Worm (Caenorhabditis elegans) whole organism, young adult: Measurements from ENCODE around the gene R10E11.5.

Experiments used
- B0336.3 ChIP-seq: fragments of 200-800 bp; sonication (Bioruptor generic); IDR thresholded peaks from 2 replicates; pipeline ENCODE4 v1.3.6; 2022; ENCODE audit warnings: missing genetic modification characterization, missing compliant biosample characterization
- F23B12.7 ChIP-seq: sonication (generic microtip); optimal IDR thresholded peaks from 2 replicates; lab custom pipeline; 2017; ENCODE audit warnings: missing genetic modification characterization, mild to moderate bottlenecking, missing compliant biosample characterization, antibody characterized with exemption, moderate library complexity; ENCODE audit not compliant: insufficient read depth
- F33H1.4 ChIP-seq: fragments of 200-800 bp; sonication (Bioruptor generic); IDR thresholded peaks from 2 replicates; pipeline ENCODE4 v1.3.6; 2022; ENCODE audit warnings: missing genetic modification reagents, missing genetic modification characterization, missing compliant biosample characterization
- F39B2.1 ChIP-seq: fragments of 200-800 bp; sonication (Bioruptor generic); IDR thresholded peaks from 2 replicates; pipeline ENCODE4 v1.3.6; 2022; ENCODE audit warnings: missing genetic modification reagents, missing genetic modification characterization, missing compliant biosample characterization
- F57A8.1 ChIP-seq: fragments of 200-800 bp; sonication (Bioruptor generic); optimal IDR thresholded peaks from 2 replicates; lab custom pipeline; 2018; ENCODE audit warnings: mild to moderate bottlenecking, missing genetic modification characterization, moderate library complexity, missing compliant biosample characterization
- F57C9.4 ChIP-seq: sonication (generic microtip); optimal IDR thresholded peaks from 2 replicates; lab custom pipeline; 2017; ENCODE audit warnings: mild to moderate bottlenecking, missing genetic modification characterization, missing compliant biosample characterization
- Y53F4B.3 ChIP-seq: fragments of 200-800 bp; sonication (Bioruptor generic); IDR thresholded peaks from 2 replicates; pipeline ENCODE4 v1.3.6; 2022; ENCODE audit warnings: missing genetic modification reagents, missing genetic modification characterization, missing compliant biosample characterization
- Y79H2A.3 ChIP-seq: fragments of 200-800 bp; sonication (Bioruptor generic); conservative IDR thresholded peaks from 2 replicates; pipeline ENCODE4 v1.3.6; 2022; ENCODE audit warnings: missing genetic modification reagents, missing genetic modification characterization, missing compliant biosample characterization
- ama-1 ChIP-seq, 3 experiments: fragments of 150-350 bp in 1 of 3; sonication (generic microtip) in 2 of 3; optimal IDR thresholded peaks; 2 replicates each; lab custom pipeline; 2014 to 2018; ENCODE audit warnings: missing biosample characterization in 2 of 3, missing genetic modification characterization in 2 of 3, missing genetic modification reagents in 2 of 3
- aptf-3 ChIP-seq: fragments of 200-800 bp; sonication (Bioruptor generic); IDR thresholded peaks from 2 replicates; pipeline ENCODE4 v1.3.6; 2022; ENCODE audit warnings: missing genetic modification characterization, missing compliant biosample characterization
- attf-5 ChIP-seq: fragments of 200-800 bp; sonication (Bioruptor generic); optimal IDR thresholded peaks from 2 replicates; lab custom pipeline; 2018; ENCODE audit warnings: mild to moderate bottlenecking, missing genetic modification characterization, missing compliant biosample characterization
- ccch-3 ChIP-seq: fragments of 200-800 bp; sonication (Bioruptor generic); optimal IDR thresholded peaks from 2 replicates; lab custom pipeline; 2018; ENCODE audit warnings: mild to moderate bottlenecking, missing genetic modification characterization, missing compliant biosample characterization
- ceh-100 ChIP-seq: fragments of 200-800 bp; sonication (Bioruptor generic); IDR thresholded peaks from 2 replicates; pipeline ENCODE4 v1.3.6; 2022; ENCODE audit warnings: missing genetic modification reagents, missing genetic modification characterization, missing compliant biosample characterization
- ceh-91 ChIP-seq: fragments of 200-800 bp; sonication (Bioruptor generic); IDR thresholded peaks from 2 replicates; pipeline ENCODE4 v1.3.6; 2022; ENCODE audit warnings: missing genetic modification reagents, missing genetic modification characterization, missing compliant biosample characterization
- chd-7 ChIP-seq: sonication (generic microtip); optimal IDR thresholded peaks from 2 replicates; lab custom pipeline; 2016; ENCODE audit warnings: mild to moderate bottlenecking, missing genetic modification characterization, moderate library complexity, missing compliant biosample characterization
- dox-1 ChIP-seq: fragments of 200-800 bp; sonication (Bioruptor generic); IDR thresholded peaks from 2 replicates; pipeline ENCODE4 v1.3.6; 2022; ENCODE audit warnings: missing genetic modification reagents, missing genetic modification characterization, missing compliant biosample characterization
- fkh-3 ChIP-seq: sonication (generic microtip); optimal IDR thresholded peaks from 2 replicates; lab custom pipeline; 2016; ENCODE audit warnings: mild to moderate bottlenecking, missing genetic modification characterization, missing compliant biosample characterization
- hrde-1 ChIP-seq: sonication (generic microtip); optimal IDR thresholded peaks from 2 replicates; lab custom pipeline; 2016; ENCODE audit warnings: missing genetic modification characterization, mild to moderate bottlenecking, missing compliant biosample characterization, moderate library complexity, missing genotype, missing genetic modification reagents, borderline replicate concordance
- lag-1 ChIP-seq: fragments of 200-800 bp; sonication (Bioruptor generic); IDR thresholded peaks from 2 replicates; pipeline ENCODE4 v1.3.6; 2022; ENCODE audit warnings: missing genetic modification reagents, missing genetic modification characterization, missing compliant biosample characterization
- let-607 ChIP-seq, 2 experiments: fragments of 200-800 bp in 1 of 2; sonication (Bioruptor generic) in 1 of 2; sonication (generic microtip) in 1 of 2; optimal IDR thresholded peaks; 2 replicates each; lab custom pipeline; 2016 to 2018; ENCODE audit warnings: mild to moderate bottlenecking in 2 of 2, missing compliant biosample characterization in 2 of 2, missing genetic modification characterization in 2 of 2, moderate library complexity in 2 of 2, missing genotype in 1 of 2
- lin-40 ChIP-seq: sonication (generic microtip); optimal IDR thresholded peaks from 2 replicates; lab custom pipeline; 2016; ENCODE audit warnings: missing genetic modification characterization, mild to moderate bottlenecking, missing compliant biosample characterization, missing genotype, missing genetic modification reagents
- madf-10 ChIP-seq: sonication (generic microtip); optimal IDR thresholded peaks from 2 replicates; lab custom pipeline; 2016; ENCODE audit warnings: mild to moderate bottlenecking, missing genetic modification characterization, missing compliant biosample characterization
- madf-3 ChIP-seq: fragments of 200-800 bp; sonication (Bioruptor generic); IDR thresholded peaks from 2 replicates; pipeline ENCODE4 v1.3.6; 2022; ENCODE audit warnings: missing genetic modification reagents, missing genetic modification characterization, missing compliant biosample characterization
- madf-6 ChIP-seq: fragments of 200-800 bp; sonication (Bioruptor generic); IDR thresholded peaks from 2 replicates; pipeline ENCODE4 v1.3.6; 2022; ENCODE audit warnings: missing genetic modification reagents, missing genetic modification characterization, missing compliant biosample characterization
- madf-8 ChIP-seq: fragments of 200-800 bp; sonication (Bioruptor generic); conservative IDR thresholded peaks from 2 replicates; pipeline ENCODE4 v1.3.6; 2022; ENCODE audit warnings: missing genetic modification reagents, missing genetic modification characterization, missing compliant biosample characterization
- mel-28 ChIP-seq: sonication (generic microtip); optimal IDR thresholded peaks from 2 replicates; lab custom pipeline; 2016; ENCODE audit warnings: borderline replicate concordance, mild to moderate bottlenecking, missing genetic modification characterization, missing compliant biosample characterization
- mes-4 ChIP-seq: sonication (generic microtip); optimal IDR thresholded peaks from 2 replicates; lab custom pipeline; 2016; ENCODE audit warnings: missing genotype, missing genetic modification characterization, missing compliant biosample characterization
- mxl-1 ChIP-seq: sonication (generic microtip); optimal IDR thresholded peaks from 2 replicates; lab custom pipeline; 2016; ENCODE audit warnings: missing genetic modification characterization, missing compliant biosample characterization
- nfya-2 ChIP-seq: fragments of 200-800 bp; sonication (Bioruptor generic); IDR thresholded peaks from 2 replicates; pipeline ENCODE4 v1.3.6; 2022; ENCODE audit warnings: missing genetic modification reagents, missing genetic modification characterization, missing compliant biosample characterization
- nhr-120 ChIP-seq: fragments of 200-800 bp; sonication (Bioruptor generic); IDR thresholded peaks from 2 replicates; pipeline ENCODE4 v1.3.6; 2022; ENCODE audit warnings: missing genetic modification characterization, missing compliant biosample characterization
- pha-4 ChIP-seq: fragments of 150-350 bp; sonication (generic microtip); optimal IDR thresholded peaks from 2 replicates; lab custom pipeline; 2014; ENCODE audit warnings: missing biosample characterization, missing genetic modification reagents, missing genetic modification characterization
- sea-2 ChIP-seq: fragments of 200-800 bp; sonication (Bioruptor generic); IDR thresholded peaks from 2 replicates; pipeline ENCODE4 v1.3.6; 2022; ENCODE audit warnings: missing genetic modification characterization, missing compliant biosample characterization
- snpc-1.3 ChIP-seq: sonication (generic microtip); optimal IDR thresholded peaks from 2 replicates; lab custom pipeline; 2017; ENCODE audit warnings: missing genetic modification characterization, mild to moderate bottlenecking, missing compliant biosample characterization, antibody characterized with exemption, moderate library complexity, missing genotype, missing genetic modification reagents; ENCODE audit not compliant: insufficient read depth
- tbp1 ChIP-seq: fragments of 200-800 bp; sonication (Bioruptor generic); optimal IDR thresholded peaks from 2 replicates; lab custom pipeline; 2018; ENCODE audit warnings: mild to moderate bottlenecking, missing genetic modification characterization, missing compliant biosample characterization
- tbx-9 ChIP-seq: sonication (generic microtip); optimal IDR thresholded peaks from 2 replicates; lab custom pipeline; 2016; ENCODE audit warnings: borderline replicate concordance, missing genetic modification characterization, inconsistent platforms, missing compliant biosample characterization
- tlf-1 ChIP-seq: fragments of 200-800 bp; sonication (Bioruptor generic); optimal IDR thresholded peaks from 2 replicates; lab custom pipeline; 2018; ENCODE audit warnings: mild to moderate bottlenecking, missing genetic modification characterization, missing compliant biosample characterization
- unc-130 ChIP-seq: sonication (generic microtip); optimal IDR thresholded peaks from 2 replicates; lab custom pipeline; 2016; ENCODE audit warnings: missing genetic modification reagents, missing genetic modification characterization, missing compliant biosample characterization
- unc-62 ChIP-seq: fragments of 150-350 bp; optimal IDR thresholded peaks from 2 replicates; lab custom pipeline; 2014; ENCODE audit warnings: missing biosample characterization, missing genetic modification reagents, missing genetic modification characterization
- xnd-1 ChIP-seq: sonication (generic microtip); optimal IDR thresholded peaks from 2 replicates; lab custom pipeline; 2016; ENCODE audit warnings: missing genotype, missing genetic modification reagents, missing genetic modification characterization, missing compliant biosample characterization
- ztf-18 ChIP-seq: sonication (generic microtip); optimal IDR thresholded peaks from 2 replicates; lab custom pipeline; 2016; ENCODE audit warnings: missing genotype, mild to moderate bottlenecking, missing genetic modification characterization, missing compliant biosample characterization
- ztf-26 ChIP-seq: sonication (generic microtip); optimal IDR thresholded peaks from 2 replicates; lab custom pipeline; 2017; ENCODE audit warnings: missing genetic modification characterization, missing compliant biosample characterization
- ztf-28 ChIP-seq: fragments of 200-800 bp; sonication (Bioruptor generic); IDR thresholded peaks from 2 replicates; pipeline ENCODE4 v1.3.6; 2022; ENCODE audit warnings: missing genetic modification reagents, missing genetic modification characterization, missing compliant biosample characterization
- ztf-3 ChIP-seq: fragments of 200-800 bp; sonication (Bioruptor generic); optimal IDR thresholded peaks from 2 replicates; lab custom pipeline; 2018; ENCODE audit warnings: mild to moderate bottlenecking, missing genetic modification characterization, missing compliant biosample characterization

The R10E11.5 gene

DNA sequence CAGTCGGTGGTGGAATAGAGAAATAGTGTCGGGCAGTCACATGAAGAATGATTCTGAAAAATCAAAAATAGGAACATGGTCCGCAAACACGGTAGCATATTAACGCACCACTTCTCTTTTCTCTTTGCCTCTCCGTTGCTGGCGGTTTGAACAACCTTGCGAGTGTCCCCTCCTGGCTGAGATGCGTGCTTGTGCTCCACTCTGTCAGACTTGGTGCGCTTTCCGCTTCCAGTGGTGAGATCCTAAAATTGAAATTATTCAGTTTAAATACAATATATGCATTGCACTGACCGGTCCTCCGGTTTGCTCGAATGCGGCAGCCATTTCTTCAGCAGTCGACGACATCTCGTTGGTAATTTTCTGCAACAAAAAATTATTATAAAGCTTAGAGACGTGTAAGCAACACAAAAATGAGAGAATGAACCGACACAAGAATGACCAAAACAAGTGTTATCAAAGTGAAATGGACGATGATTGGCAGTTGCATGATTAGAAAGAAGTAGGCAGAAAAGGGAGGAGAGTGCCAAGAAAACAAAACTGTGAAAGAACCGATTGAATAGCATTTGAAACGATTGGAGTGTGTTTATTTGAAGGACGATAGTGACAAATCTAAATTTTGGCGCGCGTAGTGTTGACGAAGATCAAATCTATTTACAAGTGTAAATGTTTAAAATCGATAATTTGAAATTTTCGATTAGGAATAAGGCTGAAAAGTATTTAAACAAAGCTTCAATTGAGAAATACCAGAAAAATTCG is 35.8 kb upstream of the R10E11.5 start, which contains the start of gene ZK632.9 (continued):
- TF ChIP-seq mxl-1 (tag; lab: Kevin White, UChicago) (no peak), ztf-28 (GFP tag; lab: Robert Waterston, UW) (no peak), fkh-3 (tag; lab: Kevin White, UChicago) (no peak), xnd-1 (tag; lab: Kevin White, UChicago) (peak; percentile 34), F23B12.7 (tag; lab: Kevin White, UChicago) (no peak), tbx-9 (tag; lab: Kevin White, UChicago) (peak; percentile 58), let-607 (tag; optimal IDR thresholded peaks at IDR 0.05; lab: Kevin White, UChicago) (peak in 1 of 2 experiments; percentile 30), ccch-3 (GFP tag; lab: Kevin White, UChicago) (no peak), tbp1 (GFP tag; lab: Kevin White, UChicago) (peak; percentile 14), lag-1 (GFP tag; lab: Robert Waterston, UW) (no peak), madf-3 (peak; percentile 65; the same call in 1 of the 2 replicates), pha-4 (tag; lab: Kevin White, UChicago) (peak; percentile 23), dox-1 (GFP tag; lab: Robert Waterston, UW) (peak; percentile 31), F33H1.4 (GFP tag; lab: Robert Waterston, UW) (peak; percentile 13; the same call in 1 of the 2 replicates), Y79H2A.3 (GFP tag; lab: Robert Waterston, UW) (0 out of 2 replicates have a peak, but pooled peaks have one; percentile 10), ztf-3 (GFP tag; lab: Kevin White, UChicago) (no peak), madf-6 (GFP tag; lab: Robert Waterston, UW) (peak; percentile 79), Y53F4B.3 (GFP tag; lab: Robert Waterston, UW) (no peak), mel-28 (tag; lab: Kevin White, UChicago) (no peak), snpc-1.3 (tag; lab: Kevin White, UChicago) (no peak), F57C9.4 (tag; lab: Kevin White, UChicago) (no peak)

DNA sequence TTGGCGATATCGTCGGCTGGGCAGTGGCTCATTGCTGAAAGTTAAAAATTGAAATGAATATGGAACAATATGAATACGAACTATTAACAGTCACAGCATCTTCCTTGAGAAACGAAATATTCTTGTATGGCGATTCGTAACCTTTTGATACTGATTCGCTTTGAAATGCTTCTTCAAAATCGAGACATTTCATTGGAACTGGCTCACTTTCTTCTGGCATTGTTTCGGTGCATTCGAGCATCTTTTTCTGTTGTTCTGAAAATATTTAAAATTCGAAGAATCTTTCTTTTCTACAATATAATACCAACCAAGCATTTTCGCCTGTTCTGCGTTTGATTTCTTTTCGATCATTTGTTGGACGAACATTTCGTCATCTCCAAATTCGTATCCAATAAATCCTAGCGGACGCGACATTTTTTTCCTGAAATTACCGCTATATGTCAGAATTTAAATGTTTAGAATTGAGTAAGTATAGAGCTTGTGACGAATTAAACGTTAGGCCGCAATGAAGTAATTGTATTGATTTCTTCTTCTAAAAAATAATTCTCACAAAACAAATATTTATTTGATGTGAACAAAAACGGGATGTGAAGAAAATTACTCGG is 35.0 kb upstream of the R10E11.5 start, which contains the start of gene lin-52:
lin-52 (minus strand) TSS at position 421 of the 605 bp plus-strand sequence.
- TF ChIP-seq hrde-1 (tag; lab: Kevin White, UChicago) (no peak), madf-8 (GFP tag; lab: Robert Waterston, UW) (no peak), tlf-1 (GFP tag; lab: Kevin White, UChicago) (peak; percentile 82), nfya-2 (no peak), aptf-3 (GFP tag; lab: Robert Waterston, UW) (no peak), chd-7 (tag; lab: Kevin White, UChicago) (peak; percentile 64), ztf-18 (no peak), unc-130 (GFP tag; lab: Kevin White, UChicago) (no peak), ztf-26 (tag; lab: Kevin White, UChicago) (peak; percentile 46), let-607 (tag; optimal IDR thresholded peaks at IDR 0.05; lab: Kevin White, UChicago) (peak in 1 of 2 experiments; percentile 11), lin-40 (tag; lab: Kevin White, UChicago) (peak; percentile 24), F57C9.4 (tag; lab: Kevin White, UChicago) (no peak), ztf-28 (GFP tag; lab: Robert Waterston, UW) (no peak), F39B2.1 (GFP tag; lab: Robert Waterston, UW) (0 out of 2 replicates have a peak, but pooled peaks have one; percentile 60), attf-5 (no peak), mes-4 (tag; lab: Kevin White, UChicago) (no peak), ceh-91 (GFP tag; lab: Robert Waterston, UW) (0 out of 2 replicates have a peak, but pooled peaks have one; percentile 36), unc-62 (GFP tag; lab: Kevin White, UChicago) (no peak), ama-1 (optimal IDR thresholded peaks at IDR 0.05; lab: Kevin White, UChicago) (peak; percentile 79), ama-1 (GFP tag; optimal IDR thresholded peaks at IDR 0.05; lab: Kevin White, UChicago) (peak in 1 of 2 experiments; percentile 8), sea-2 (GFP tag; lab: Robert Waterston, UW) (no peak), B0336.3 (GFP tag; lab: Robert Waterston, UW) (peak; percentile 56; the same call in 1 of the 2 replicates), ceh-100 (GFP tag; lab: Robert Waterston, UW) (0 out of 2 replicates have a peak, but pooled peaks have one; percentile 35), F57A8.1 (GFP tag; lab: Kevin White, UChicago) (no peak), nhr-120 (0 out of 2 replicates have a peak, but pooled peaks have one; percentile 34), fkh-3 (tag; lab: Kevin White, UChicago) (peak; percentile 13), madf-10 (peak; percentile 27)
